Worm (Caenorhabditis elegans) whole organism, young adult: ENCODE results near the gene fmo-3.

Source experiments
- C06A6.2 ChIP-seq: fragments of 200-800 bp; sonication (Bioruptor generic); conservative IDR thresholded peaks from 2 replicates; pipeline ENCODE4 v1.3.6; 2022; ENCODE audit warnings: missing genetic modification characterization, missing compliant biosample characterization
- F23B12.7 ChIP-seq: sonication (generic microtip); optimal IDR thresholded peaks from 2 replicates; lab custom pipeline; 2017; ENCODE audit warnings: missing genetic modification characterization, mild to moderate bottlenecking, missing compliant biosample characterization, antibody characterized with exemption, moderate library complexity; ENCODE audit not compliant: insufficient read depth
- F33H1.4 ChIP-seq: fragments of 200-800 bp; sonication (Bioruptor generic); IDR thresholded peaks from 2 replicates; pipeline ENCODE4 v1.3.6; 2022; ENCODE audit warnings: missing genetic modification reagents, missing genetic modification characterization, missing compliant biosample characterization
- F37B4.10 ChIP-seq: fragments of 200-800 bp; sonication (Bioruptor generic); IDR thresholded peaks from 2 replicates; pipeline ENCODE4 v1.3.6; 2022; ENCODE audit warnings: missing genetic modification characterization, missing compliant biosample characterization
- F52B5.7 ChIP-seq: sonication (generic microtip); optimal IDR thresholded peaks from 2 replicates; lab custom pipeline; 2016; ENCODE audit warnings: mild to moderate bottlenecking, missing genetic modification characterization, missing compliant biosample characterization
- F55B11.4 ChIP-seq: sonication (generic microtip); optimal IDR thresholded peaks from 2 replicates; lab custom pipeline; 2016; ENCODE audit warnings: missing compliant biosample characterization, missing genetic modification characterization, borderline replicate concordance; ENCODE audit not compliant: insufficient read depth
- T26A5.8 ChIP-seq: sonication (generic microtip); optimal IDR thresholded peaks from 2 replicates; lab custom pipeline; 2016; ENCODE audit warnings: missing genetic modification characterization, missing compliant biosample characterization
- Y95B8A.8 ChIP-seq: fragments of 200-800 bp; sonication (Bioruptor generic); IDR thresholded peaks from 2 replicates; pipeline ENCODE4 v1.3.6; 2022; ENCODE audit warnings: missing genetic modification reagents, missing genetic modification characterization, missing compliant biosample characterization
- ZK185.1 ChIP-seq: sonication (generic microtip); optimal IDR thresholded peaks from 2 replicates; lab custom pipeline; 2016; ENCODE audit warnings: mild to moderate bottlenecking, missing genetic modification characterization, missing compliant biosample characterization; ENCODE audit not compliant: poor library complexity, severe bottlenecking
- ama-1 ChIP-seq, 3 experiments: fragments of 150-350 bp in 1 of 3; sonication (generic microtip) in 2 of 3; optimal IDR thresholded peaks; 2 replicates each; lab custom pipeline; 2014 to 2018; ENCODE audit warnings: missing biosample characterization in 2 of 3, missing genetic modification characterization in 2 of 3, missing genetic modification reagents in 2 of 3
- atf-7 ChIP-seq: sonication (generic microtip); optimal IDR thresholded peaks from 2 replicates; lab custom pipeline; 2017; ENCODE audit warnings: mild to moderate bottlenecking, missing genetic modification characterization, missing compliant biosample characterization
- attf-5 ChIP-seq: fragments of 200-800 bp; sonication (Bioruptor generic); optimal IDR thresholded peaks from 2 replicates; lab custom pipeline; 2018; ENCODE audit warnings: mild to moderate bottlenecking, missing genetic modification characterization, missing compliant biosample characterization
- cebp-1 ChIP-seq, 2 experiments: fragments of 200-800 bp in 1 of 2; sonication (Bioruptor generic) in 1 of 2; sonication (generic microtip) in 1 of 2; IDR thresholded peaks in 1 of 2; optimal IDR thresholded peaks in 1 of 2; 2 replicates each; pipeline versions ENCODE4 v1.3.6 to Lab custom; 2017 to 2022; ENCODE audit warnings: missing compliant biosample characterization in 2 of 2, missing genetic modification characterization in 2 of 2, mild to moderate bottlenecking in 1 of 2, missing genetic modification reagents in 1 of 2, moderate library complexity in 1 of 2
- cebp-2 ChIP-seq: fragments of 200-800 bp; sonication (Bioruptor generic); IDR thresholded peaks from 2 replicates; pipeline ENCODE4 v1.3.6; 2022; ENCODE audit warnings: missing genetic modification characterization, missing compliant biosample characterization
- ceh-27 ChIP-seq: fragments of 200-800 bp; sonication (Bioruptor generic); optimal IDR thresholded peaks from 2 replicates; lab custom pipeline; 2018; ENCODE audit warnings: mild to moderate bottlenecking, missing genetic modification characterization, moderate library complexity, missing compliant biosample characterization
- ceh-40 ChIP-seq: fragments of 200-800 bp; sonication (Bioruptor generic); IDR thresholded peaks from 2 replicates; pipeline ENCODE4 v1.3.6; 2022; ENCODE audit warnings: missing genetic modification characterization, missing compliant biosample characterization
- ceh-91 ChIP-seq: fragments of 200-800 bp; sonication (Bioruptor generic); IDR thresholded peaks from 2 replicates; pipeline ENCODE4 v1.3.6; 2022; ENCODE audit warnings: missing genetic modification reagents, missing genetic modification characterization, missing compliant biosample characterization
- chd-7 ChIP-seq: sonication (generic microtip); optimal IDR thresholded peaks from 2 replicates; lab custom pipeline; 2016; ENCODE audit warnings: mild to moderate bottlenecking, missing genetic modification characterization, moderate library complexity, missing compliant biosample characterization
- die-1 ChIP-seq: sonication (generic microtip); optimal IDR thresholded peaks from 2 replicates; lab custom pipeline; 2016; ENCODE audit warnings: missing genotype, mild to moderate bottlenecking, missing genetic modification characterization, missing compliant biosample characterization
- dpl-1 ChIP-seq: fragments of 150-350 bp; optimal IDR thresholded peaks from 2 replicates; lab custom pipeline; 2014; ENCODE audit warnings: missing biosample characterization, missing genetic modification reagents, missing genetic modification characterization
- him-1 ChIP-seq: sonication (generic microtip); optimal IDR thresholded peaks from 2 replicates; lab custom pipeline; 2016; ENCODE audit warnings: missing genotype, missing genetic modification reagents, missing genetic modification characterization, missing compliant biosample characterization
- hlh-12 ChIP-seq: sonication (generic microtip); optimal IDR thresholded peaks from 2 replicates; lab custom pipeline; 2016; ENCODE audit warnings: missing genetic modification characterization, missing compliant biosample characterization
- hrde-1 ChIP-seq: sonication (generic microtip); optimal IDR thresholded peaks from 2 replicates; lab custom pipeline; 2016; ENCODE audit warnings: missing genetic modification characterization, mild to moderate bottlenecking, missing compliant biosample characterization, moderate library complexity, missing genotype, missing genetic modification reagents, borderline replicate concordance
- hsf-1 ChIP-seq: fragments of 200-800 bp; sonication (Bioruptor generic); IDR thresholded peaks from 2 replicates; pipeline ENCODE4 v1.3.6; 2022; ENCODE audit warnings: missing genetic modification reagents, missing genetic modification characterization, missing compliant biosample characterization
- let-607 ChIP-seq, 2 experiments: fragments of 200-800 bp in 1 of 2; sonication (Bioruptor generic) in 1 of 2; sonication (generic microtip) in 1 of 2; optimal IDR thresholded peaks; 2 replicates each; lab custom pipeline; 2016 to 2018; ENCODE audit warnings: mild to moderate bottlenecking in 2 of 2, missing compliant biosample characterization in 2 of 2, missing genetic modification characterization in 2 of 2, moderate library complexity in 2 of 2, missing genotype in 1 of 2
- madf-10 ChIP-seq: sonication (generic microtip); optimal IDR thresholded peaks from 2 replicates; lab custom pipeline; 2016; ENCODE audit warnings: mild to moderate bottlenecking, missing genetic modification characterization, missing compliant biosample characterization
- madf-3 ChIP-seq: fragments of 200-800 bp; sonication (Bioruptor generic); IDR thresholded peaks from 2 replicates; pipeline ENCODE4 v1.3.6; 2022; ENCODE audit warnings: missing genetic modification reagents, missing genetic modification characterization, missing compliant biosample characterization
- madf-6 ChIP-seq: fragments of 200-800 bp; sonication (Bioruptor generic); IDR thresholded peaks from 2 replicates; pipeline ENCODE4 v1.3.6; 2022; ENCODE audit warnings: missing genetic modification reagents, missing genetic modification characterization, missing compliant biosample characterization
- madf-8 ChIP-seq: fragments of 200-800 bp; sonication (Bioruptor generic); conservative IDR thresholded peaks from 2 replicates; pipeline ENCODE4 v1.3.6; 2022; ENCODE audit warnings: missing genetic modification reagents, missing genetic modification characterization, missing compliant biosample characterization
- mcd-1 ChIP-seq: fragments of 200-800 bp; sonication (Bioruptor generic); IDR thresholded peaks from 2 replicates; pipeline ENCODE4 v1.3.6; 2022; ENCODE audit warnings: missing genetic modification reagents, missing genetic modification characterization, missing compliant biosample characterization
- mes-4 ChIP-seq: sonication (generic microtip); optimal IDR thresholded peaks from 2 replicates; lab custom pipeline; 2016; ENCODE audit warnings: missing genotype, missing genetic modification characterization, missing compliant biosample characterization
- mxl-1 ChIP-seq: sonication (generic microtip); optimal IDR thresholded peaks from 2 replicates; lab custom pipeline; 2016; ENCODE audit warnings: missing genetic modification characterization, missing compliant biosample characterization
- nfya-1 ChIP-seq: sonication (generic microtip); optimal IDR thresholded peaks from 2 replicates; lab custom pipeline; 2017; ENCODE audit warnings: antibody characterized with exemption, missing compliant biosample characterization, missing genetic modification characterization, borderline replicate concordance; ENCODE audit not compliant: insufficient read depth
- nfyb-1 ChIP-seq: fragments of 200-800 bp; sonication (Bioruptor generic); IDR thresholded peaks from 2 replicates; pipeline ENCODE4 v1.3.6; 2022; ENCODE audit warnings: missing genetic modification reagents, missing genetic modification characterization, missing compliant biosample characterization
- nhr-80 ChIP-seq: sonication (generic microtip); optimal IDR thresholded peaks from 2 replicates; lab custom pipeline; 2016; ENCODE audit warnings: missing genetic modification characterization, missing compliant biosample characterization
- rec-8 ChIP-seq, 2 experiments: sonication (generic microtip); optimal IDR thresholded peaks; 2 replicates each; lab custom pipeline; 2016; ENCODE audit warnings: mild to moderate bottlenecking in 2 of 2, missing genetic modification characterization in 2 of 2, missing genetic modification reagents in 2 of 2, missing genotype in 2 of 2, missing biosample characterization in 1 of 2, missing compliant biosample characterization in 1 of 2, moderate library complexity in 1 of 2
- snpc-4 ChIP-seq, 5 experiments: fragments of 150-350 bp in 1 of 5; sonication (generic microtip) in 4 of 5; optimal IDR thresholded peaks; 2 replicates each; lab custom pipeline; 2014 to 2018; ENCODE audit warnings: missing genetic modification characterization in 5 of 5, missing biosample characterization in 3 of 5, antibody characterized with exemption in 2 of 5, mild to moderate bottlenecking in 2 of 5, missing compliant biosample characterization in 2 of 5, missing genotype in 2 of 5, moderate library complexity in 2 of 5, missing genetic modification reagents in 1 of 5
- somi-1 ChIP-seq: fragments of 200-800 bp; sonication (Bioruptor generic); optimal IDR thresholded peaks from 2 replicates; lab custom pipeline; 2018; ENCODE audit warnings: mild to moderate bottlenecking, missing genetic modification characterization, missing compliant biosample characterization
- sptf-2 ChIP-seq: fragments of 200-800 bp; sonication (Bioruptor generic); optimal IDR thresholded peaks from 2 replicates; lab custom pipeline; 2018; ENCODE audit warnings: mild to moderate bottlenecking, missing genetic modification characterization, missing compliant biosample characterization
- tbp1 ChIP-seq: fragments of 200-800 bp; sonication (Bioruptor generic); optimal IDR thresholded peaks from 2 replicates; lab custom pipeline; 2018; ENCODE audit warnings: mild to moderate bottlenecking, missing genetic modification characterization, missing compliant biosample characterization
- tlf-1 ChIP-seq: fragments of 200-800 bp; sonication (Bioruptor generic); optimal IDR thresholded peaks from 2 replicates; lab custom pipeline; 2018; ENCODE audit warnings: mild to moderate bottlenecking, missing genetic modification characterization, missing compliant biosample characterization
- unc-62 ChIP-seq: fragments of 150-350 bp; optimal IDR thresholded peaks from 2 replicates; lab custom pipeline; 2014; ENCODE audit warnings: missing biosample characterization, missing genetic modification reagents, missing genetic modification characterization
- xnd-1 ChIP-seq: sonication (generic microtip); optimal IDR thresholded peaks from 2 replicates; lab custom pipeline; 2016; ENCODE audit warnings: missing genotype, missing genetic modification reagents, missing genetic modification characterization, missing compliant biosample characterization
- ztf-26 ChIP-seq: sonication (generic microtip); optimal IDR thresholded peaks from 2 replicates; lab custom pipeline; 2017; ENCODE audit warnings: missing genetic modification characterization, missing compliant biosample characterization

Gene fmo-3

ce11 chrIII:10716091-10716490 lies 21.6 kb downstream of the fmo-3 start, which contains the start of gene W09D10.4:
Gene W09D10.4 (minus strand): TSS chrIII:10716191.
- TF ChIP-seq chd-7 (tag; lab: Kevin White, UChicago), result no peak
- no peak for TF ChIP-seq madf-3 (GFP tag; lab: Robert Waterston, UW)
- no peak for TF ChIP-seq dpl-1 (GFP tag; lab: Kevin White, UChicago)
- TF ChIP-seq cebp-1 (GFP tag; IDR thresholded peaks at IDR 0.05; lab: Robert Waterston, UW), result no peak
- peak; percentile 4 for TF ChIP-seq cebp-1 (tag; optimal IDR thresholded peaks at IDR 0.05; lab: Kevin White, UChicago)
- TF ChIP-seq nhr-80 (tag; lab: Kevin White, UChicago), result no peak
- TF ChIP-seq tbp1 (GFP tag; lab: Kevin White, UChicago), result no peak

DNA sequence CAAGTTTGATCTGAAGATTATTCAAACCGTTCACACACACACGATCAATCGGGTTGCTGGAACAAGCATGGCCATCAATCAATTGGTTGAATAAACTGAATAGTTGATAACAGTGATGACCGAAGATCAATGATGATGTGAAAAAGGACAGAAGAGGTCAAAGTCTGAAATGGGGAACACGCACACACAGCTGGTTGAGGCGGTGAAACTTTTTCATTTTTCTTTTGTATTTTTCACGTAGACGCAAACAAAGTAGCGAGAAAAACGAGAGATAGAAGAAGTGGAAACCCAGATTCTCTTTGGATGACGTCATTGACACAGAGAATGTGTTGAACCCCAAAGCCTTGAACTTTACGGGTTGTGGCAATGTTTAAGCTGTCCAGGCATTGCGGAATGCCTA lies 23.0 kb downstream of the fmo-3 start:
- TF ChIP-seq F23B12.7 (peak; percentile 2), atf-7 (peak; percentile 96), mcd-1 (GFP tag; lab: Robert Waterston, UW) (peak; percentile 6; the same call in 1 of the 2 replicates), tbp1 (GFP tag; lab: Kevin White, UChicago) (peak; percentile 43), F52B5.7 (tag; lab: Kevin White, UChicago) (no peak), ceh-40 (GFP tag; lab: Robert Waterston, UW) (0 out of 2 replicates have a peak, but pooled peaks have one; percentile 37), tlf-1 (GFP tag; lab: Kevin White, UChicago) (peak; percentile 24), madf-6 (GFP tag; lab: Robert Waterston, UW) (no peak), let-607 (tag; optimal IDR thresholded peaks at IDR 0.05; lab: Kevin White, UChicago) (peak in 1 of 2 experiments; percentile 6), ceh-27 (GFP tag; lab: Kevin White, UChicago) (peak; percentile 32), C06A6.2 (GFP tag; lab: Robert Waterston, UW) (peak; percentile 53; the same call in 1 of the 2 replicates), ama-1 (optimal IDR thresholded peaks at IDR 0.05; lab: Kevin White, UChicago) (peak; percentile 75), ama-1 (GFP tag; optimal IDR thresholded peaks at IDR 0.05; lab: Kevin White, UChicago) (no peak), hrde-1 (tag; lab: Kevin White, UChicago) (no peak), unc-62 (GFP tag; lab: Kevin White, UChicago) (no peak), cebp-1 (GFP tag; IDR thresholded peaks at IDR 0.05; lab: Robert Waterston, UW) (no peak), cebp-1 (tag; optimal IDR thresholded peaks at IDR 0.05; lab: Kevin White, UChicago) (peak; percentile 63), him-1 (tag; lab: Kevin White, UChicago) (no peak), rec-8 (tag; optimal IDR thresholded peaks at IDR 0.05; lab: Kevin White, UChicago) (no peak), attf-5 (GFP tag; lab: Kevin White, UChicago) (peak; percentile 46), madf-10 (tag; lab: Kevin White, UChicago) (peak; percentile 41), nfya-1 (no peak), xnd-1 (tag; lab: Kevin White, UChicago) (no peak), somi-1 (peak; percentile 89), hlh-12 (tag; lab: Kevin White, UChicago) (no peak), ceh-91 (GFP tag; lab: Robert Waterston, UW) (no peak), sptf-2 (GFP tag; lab: Kevin White, UChicago) (no peak), die-1 (tag; lab: Kevin White, UChicago) (peak; percentile 45), mes-4 (tag; lab: Kevin White, UChicago) (no peak), F37B4.10 (GFP tag; lab: Robert Waterston, UW) (0 out of 2 replicates have a peak, but pooled peaks have one; percentile 52), nfyb-1 (GFP tag; lab: Robert Waterston, UW) (peak; percentile 80), T26A5.8 (tag; lab: Kevin White, UChicago) (no peak), mxl-1 (tag; lab: Kevin White, UChicago) (no peak), F55B11.4 (tag; lab: Kevin White, UChicago) (no peak), snpc-4 (GFP tag; optimal IDR thresholded peaks at IDR 0.05; lab: Kevin White, UChicago) (no peak), snpc-4 (tag; optimal IDR thresholded peaks at IDR 0.05; lab: Kevin White, UChicago) (peak in 2 of 4 experiments; percentile 4 to 19), madf-8 (GFP tag; lab: Robert Waterston, UW) (no peak), hsf-1 (GFP tag; lab: Robert Waterston, UW) (no peak), ZK185.1 (tag; lab: Kevin White, UChicago) (peak; percentile 69), F33H1.4 (GFP tag; lab: Robert Waterston, UW) (no peak), Y95B8A.8 (GFP tag; lab: Robert Waterston, UW) (no peak), cebp-2 (GFP tag; lab: Robert Waterston, UW) (no peak), ztf-26 (tag; lab: Kevin White, UChicago) (peak; percentile 65)
